Worm (Caenorhabditis elegans) whole organism, early embryonic: ENCODE measurements around the gene B0285.6.

Experiments used
- B0310.2 ChIP-seq: sonication (generic microtip); optimal IDR thresholded peaks from 2 replicates; lab custom pipeline; 2016; ENCODE audit warnings: mild to moderate bottlenecking, missing genetic modification characterization, missing compliant biosample characterization
- aly-1 ChIP-seq: sonication (generic microtip); optimal IDR thresholded peaks from 2 replicates; lab custom pipeline; 2016; ENCODE audit warnings: missing genetic modification characterization, missing compliant biosample characterization
- ama-1 ChIP-seq: fragments of 150-350 bp; optimal IDR thresholded peaks from 2 replicates; lab custom pipeline; 2014
- ets-7 ChIP-seq: sonication (generic microtip); optimal IDR thresholded peaks from 2 replicates; lab custom pipeline; 2016; ENCODE audit warnings: missing genotype, missing genetic modification characterization, missing compliant biosample characterization
- flt-1 ChIP-seq: fragments of 200-800 bp; sonication (Bioruptor generic); IDR thresholded peaks from 2 replicates; pipeline ENCODE4 v1.3.6; 2022; ENCODE audit warnings: missing genetic modification characterization, missing compliant biosample characterization

- TF ChIP-seq ama-1 (lab: Kevin White, UChicago) (no peak), aly-1 (tag; lab: Kevin White, UChicago) (no peak), ets-7 (tag; lab: Kevin White, UChicago) (no peak), B0310.2 (no peak), flt-1 (GFP tag; lab: Robert Waterston, UW) (no peak)
These were observed 10.0 kb downstream of the B0285.6 start for ce11 chrIII:4359900-4360299.
